Worm (Caenorhabditis elegans): Measurements from ENCODE around the gene Y42G9A.2.

DNA sequence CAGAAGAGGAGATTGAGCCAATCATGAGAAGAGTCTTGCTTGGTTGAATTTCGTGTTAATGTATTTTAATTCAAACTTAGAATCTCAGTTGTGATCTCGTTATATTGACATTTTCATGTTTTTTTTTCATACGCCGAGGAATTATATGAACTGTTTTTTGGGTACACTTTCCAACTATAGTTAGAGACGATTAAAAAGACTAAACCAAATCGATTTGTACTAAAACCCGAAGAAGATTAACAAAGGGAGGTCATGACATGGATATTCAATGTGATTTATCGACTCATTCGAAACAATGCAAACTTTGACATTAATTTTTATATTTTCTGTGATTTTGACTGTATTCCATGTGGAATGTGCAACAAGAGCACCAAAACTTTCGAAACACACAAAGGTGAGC is at the start of gene Y42G9A.2:
- TF ChIP-seq him-1 (tag; optimal IDR thresholded peaks at IDR 0.05) (no peak), ets-4 (GFP tag; optimal IDR thresholded peaks at IDR 0.05) (no peak), dpl-1 (GFP tag; optimal IDR thresholded peaks at IDR 0.05) (no peak), attf-5 (GFP tag; optimal IDR thresholded peaks at IDR 0.05) (no peak)

Data from whole organism, young adult.